Worm (Caenorhabditis elegans): ENCODE results near the gene pipp-4P.
"Not testable (repeated sequence)": the region's sequence is repeated elsewhere in the genome, so short reads cannot be mapped to it uniquely, and the experiment has no call there.

pipp-4P gene

DNA sequence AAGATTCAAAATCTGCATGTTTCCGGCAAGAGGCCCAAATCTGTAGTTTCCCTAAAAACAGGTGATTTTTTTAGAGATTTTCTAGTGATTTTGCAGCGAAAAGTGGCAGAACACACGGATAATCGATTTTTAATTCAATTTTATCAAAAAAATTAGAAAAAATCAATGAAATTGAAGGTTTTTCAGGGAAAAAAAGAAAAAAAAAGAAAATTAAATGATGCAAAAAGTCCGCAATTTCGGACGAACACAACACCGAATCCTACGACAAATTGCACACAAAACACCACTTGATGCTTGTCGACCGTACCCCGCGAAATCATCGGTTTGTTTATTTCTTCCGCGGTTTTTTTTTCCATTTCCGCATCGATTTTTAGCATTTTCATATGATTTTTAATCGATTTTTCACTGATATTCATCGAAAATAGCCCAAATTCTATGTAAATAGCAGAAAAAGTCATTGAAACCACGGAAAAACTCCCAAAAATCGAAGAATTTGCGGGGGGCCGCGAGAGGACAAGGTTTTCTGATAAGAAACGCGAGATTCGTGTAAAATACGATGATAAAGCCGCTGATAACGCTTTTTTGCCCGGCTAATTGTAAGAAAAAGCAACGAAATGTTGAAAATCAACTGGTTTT is 4.0 kb upstream of the pipp-4P start, which contains the start of gene tufm-1:
Gene tufm-1, minus strand, starts transcription at position 51 of the 636 bp plus-strand sequence.
- TF ChIP-seq unc-62 (GFP tag; optimal IDR thresholded peaks at IDR 0.05): no peak

DNA sequence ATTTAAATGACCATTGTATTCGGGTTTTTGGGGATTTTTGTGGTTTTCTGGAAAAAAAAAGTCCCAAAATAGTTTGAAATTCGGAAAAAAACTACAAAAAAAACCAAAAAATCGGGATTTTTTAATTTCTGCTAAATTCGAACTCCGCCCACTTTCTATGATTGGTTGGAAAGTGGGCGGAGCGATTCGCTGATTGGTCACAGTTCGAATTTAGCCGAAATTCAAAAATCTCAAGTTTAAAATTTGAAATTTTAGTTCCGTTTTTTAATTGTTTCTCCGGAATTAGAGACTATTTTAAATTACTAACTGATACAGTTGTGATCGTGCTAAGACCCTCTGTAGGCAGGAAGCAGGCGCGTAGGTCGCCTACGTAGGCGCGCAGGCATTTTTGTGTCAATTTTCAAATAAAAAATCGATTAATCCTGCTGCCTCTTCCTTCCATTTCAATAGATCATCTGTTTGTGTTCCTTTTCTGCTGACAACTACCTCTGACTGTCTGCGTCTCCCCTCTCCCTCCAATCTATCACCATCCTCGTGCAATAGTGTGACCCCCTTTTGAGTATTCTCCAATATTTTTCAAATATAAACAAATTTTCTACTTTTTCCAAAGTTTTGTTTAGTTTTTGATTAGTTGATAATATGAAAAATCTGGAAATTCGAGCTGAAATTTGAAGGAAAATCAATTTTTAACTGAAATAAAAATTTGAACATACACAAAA is 2.7 kb upstream of the pipp-4P start:
- no peak for TF ChIP-seq unc-62 (GFP tag; optimal IDR thresholded peaks at IDR 0.05)

DNA sequence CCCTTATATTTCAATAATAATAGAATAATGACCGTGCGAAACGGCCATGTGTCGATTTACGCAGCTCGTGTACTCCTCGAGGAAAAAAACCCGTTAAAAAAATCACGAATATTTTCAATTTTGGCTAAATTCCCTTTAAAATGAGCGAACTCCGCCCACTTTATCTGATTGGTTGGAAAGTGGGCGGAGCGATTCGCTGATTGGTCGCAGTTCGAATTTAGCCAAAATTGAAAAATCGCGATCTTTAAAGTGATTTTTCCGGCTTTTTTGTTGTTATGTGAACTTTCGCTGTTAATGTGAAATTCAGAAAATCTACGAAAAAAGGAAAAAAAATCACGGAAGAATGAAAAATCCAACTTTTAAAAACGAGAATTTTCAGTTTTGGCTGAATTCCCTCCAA is 1.2 kb upstream of the pipp-4P start:
- TF ChIP-seq unc-62 (GFP tag; optimal IDR thresholded peaks at IDR 0.05): no peak

DNA sequence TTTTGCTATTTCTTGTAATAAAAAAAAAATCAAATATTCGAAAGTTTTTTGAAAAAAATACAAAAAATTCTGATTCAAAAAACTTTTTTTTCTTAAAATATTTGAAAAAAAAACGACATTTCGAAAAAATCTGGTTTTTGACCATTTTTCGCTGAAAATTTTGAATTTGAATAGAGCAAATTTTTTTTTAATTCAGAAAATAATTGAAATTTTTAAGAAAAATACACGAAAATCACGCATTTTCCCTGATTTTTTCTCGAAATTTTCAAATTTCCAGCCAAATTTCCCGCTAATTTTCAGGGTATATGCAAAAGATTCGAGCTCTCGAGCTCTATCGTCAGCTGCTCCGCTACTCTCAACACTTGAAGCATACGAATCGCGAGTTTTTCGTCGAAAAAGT is 7.7 kb downstream of the pipp-4P start, which contains the start of gene Y71H2AM.1:
Gene Y71H2AM.1, plus strand, starts transcription at position 301 of the 400 bp plus-strand sequence.
- no peak for TF ChIP-seq unc-62 (GFP tag; optimal IDR thresholded peaks at IDR 0.05)

DNA sequence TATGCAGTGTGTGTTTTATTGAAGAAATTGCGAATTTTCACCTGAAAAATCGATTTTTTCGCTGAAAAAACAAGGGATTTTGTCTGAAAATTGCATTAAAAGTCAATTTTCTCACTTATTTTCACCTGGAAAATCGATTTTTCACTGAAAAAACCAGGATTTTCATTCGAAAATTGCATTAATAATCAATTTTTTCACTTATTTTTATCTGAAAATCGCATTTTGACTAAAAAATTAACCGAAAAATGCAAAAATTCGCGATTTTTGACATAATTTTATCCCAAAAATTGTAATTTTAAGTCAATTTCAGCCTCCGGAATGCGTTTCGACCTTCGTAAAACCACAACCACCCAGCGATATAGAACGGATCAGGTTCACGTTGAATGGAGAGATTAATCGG is 13.4 kb downstream of the pipp-4P start, which contains the start of gene Y71H2AM.29:
Gene Y71H2AM.29, plus strand, starts transcription at position 301 of the 400 bp plus-strand sequence.
- no peak for TF ChIP-seq unc-62 (GFP tag; optimal IDR thresholded peaks at IDR 0.05)

DNA sequence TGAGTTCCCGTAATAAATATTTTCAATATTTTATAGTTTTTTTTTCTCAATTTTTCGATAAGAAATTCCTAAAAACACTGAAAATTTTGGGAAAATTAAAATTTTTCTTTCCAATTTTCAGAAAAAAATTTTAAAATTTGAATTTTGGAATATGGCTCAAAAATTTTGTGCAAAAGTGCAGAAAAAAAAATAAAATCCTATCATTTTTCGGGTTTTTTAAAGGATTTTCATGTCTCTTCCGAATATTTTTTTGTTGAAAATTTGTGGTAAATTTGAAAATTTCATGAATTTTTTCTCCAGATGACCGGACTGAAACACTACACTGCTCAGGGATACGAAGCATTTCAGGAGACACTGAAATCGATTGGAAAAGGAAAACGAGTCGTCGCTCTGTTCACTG is 15.3 kb downstream of the pipp-4P start, which contains the start of gene txdc-17:
Gene txdc-17, plus strand, starts transcription at position 301 of the 400 bp plus-strand sequence.
- no peak for TF ChIP-seq unc-62 (GFP tag; optimal IDR thresholded peaks at IDR 0.05)

DNA sequence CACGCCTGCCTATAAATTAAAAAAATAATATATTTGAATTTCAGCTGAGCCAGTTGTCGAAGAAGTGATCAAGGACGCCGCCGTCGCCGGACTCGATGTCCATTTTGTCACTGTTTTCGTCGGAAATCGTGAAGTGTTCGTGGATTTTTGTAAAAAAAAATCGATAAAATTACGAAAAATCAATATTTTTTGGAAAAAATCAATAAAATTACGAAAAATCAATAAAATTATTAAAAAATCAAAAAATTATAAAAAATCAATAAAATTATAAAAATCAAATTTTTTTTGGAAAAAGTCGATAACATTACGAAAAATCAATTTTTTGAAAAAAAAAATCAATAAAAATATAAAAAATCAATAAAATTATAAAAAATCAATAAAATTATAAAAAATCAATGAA is 15.9 kb downstream of the pipp-4P start:
- no peak for TF ChIP-seq unc-62 (GFP tag; optimal IDR thresholded peaks at IDR 0.05)

DNA sequence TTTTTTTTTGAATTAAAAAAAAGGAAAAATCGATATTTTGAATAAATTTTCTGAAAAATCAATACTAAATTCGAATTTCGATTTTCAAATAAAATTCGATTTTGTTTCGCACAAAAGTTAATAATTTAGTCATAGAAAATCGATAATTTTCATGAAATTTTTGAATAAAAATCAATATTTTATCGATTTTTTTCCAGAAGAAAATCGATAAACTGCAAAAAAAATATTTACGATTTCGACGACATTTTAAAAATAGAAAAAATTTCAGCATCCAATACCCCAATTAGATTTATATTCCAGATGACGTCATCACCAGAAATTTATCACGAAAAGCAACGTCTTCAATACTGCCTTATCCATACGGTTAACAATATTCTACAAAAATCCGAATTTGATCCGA is 17.3 kb downstream of the pipp-4P start, which contains the start of gene josd-1:
Gene josd-1, plus strand, starts transcription at position 301 of the 400 bp plus-strand sequence.
- TF ChIP-seq unc-62 (GFP tag; optimal IDR thresholded peaks at IDR 0.05): no peak

DNA sequence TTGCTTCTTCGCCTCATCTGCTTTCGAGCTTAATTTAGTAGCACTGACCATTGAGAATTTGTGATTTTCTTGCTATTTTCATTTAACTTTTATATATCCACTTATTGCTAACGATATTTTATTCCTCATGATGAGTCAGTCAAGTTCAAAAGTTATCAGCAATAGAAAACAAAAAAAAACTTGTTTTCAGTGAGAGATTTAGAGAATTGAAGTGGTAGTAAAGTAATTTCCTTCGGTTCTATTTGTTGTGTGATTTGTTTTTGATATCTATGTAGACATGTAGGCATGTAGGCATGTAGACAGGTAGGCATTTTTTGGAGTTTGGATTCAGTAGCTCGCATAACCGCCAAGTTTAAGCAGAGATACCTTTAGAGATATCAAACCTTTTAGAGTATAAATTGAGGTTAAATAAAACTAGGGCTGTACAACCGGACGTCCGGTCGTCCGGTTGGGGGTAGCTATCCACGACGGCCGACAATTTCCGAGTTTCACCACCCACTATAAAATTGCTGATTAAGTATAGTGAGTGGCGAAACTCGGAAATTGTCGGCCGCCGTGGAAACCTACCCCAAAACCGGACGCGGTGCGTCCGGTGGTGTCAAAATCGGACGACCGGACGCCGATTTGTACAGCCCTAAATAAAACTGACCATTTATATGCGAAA is 21.9 kb downstream of the pipp-4P start, which contains the start of gene Y71H2AR.2:
Gene Y71H2AR.2, minus strand, starts transcription at position 51 of the 664 bp plus-strand sequence.
- TF ChIP-seq unc-62 (GFP tag; optimal IDR thresholded peaks at IDR 0.05): no peak

DNA sequence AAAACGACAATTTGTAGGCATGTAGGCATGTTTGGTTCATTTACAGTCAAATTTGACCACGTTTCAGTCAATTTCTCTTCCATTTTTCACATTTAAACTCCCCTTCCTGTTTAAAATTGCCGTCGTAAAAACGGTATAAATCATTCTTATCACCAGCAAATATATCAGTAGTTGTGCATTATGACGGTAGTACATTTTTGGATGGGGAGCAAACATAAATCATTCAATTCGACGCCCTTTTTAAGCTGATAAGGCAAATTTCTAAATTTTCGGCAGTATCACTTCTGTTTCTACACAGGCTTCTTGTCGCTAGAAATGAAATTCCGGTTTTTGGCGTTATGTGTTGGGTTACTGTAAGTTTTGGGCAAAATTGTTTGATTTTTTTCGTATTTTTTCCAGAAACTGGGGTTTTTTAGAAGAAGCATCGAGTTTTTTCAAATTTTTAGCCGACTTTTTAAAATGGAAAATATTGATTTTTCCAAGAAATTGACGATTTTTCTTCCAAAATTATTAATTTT is 22.8 kb downstream of the pipp-4P start, which contains the start of gene H34I24.2:
Gene H34I24.2, plus strand, starts transcription at position 189 of the 518 bp plus-strand sequence.
- no peak for TF ChIP-seq unc-62 (GFP tag; optimal IDR thresholded peaks at IDR 0.05)

DNA sequence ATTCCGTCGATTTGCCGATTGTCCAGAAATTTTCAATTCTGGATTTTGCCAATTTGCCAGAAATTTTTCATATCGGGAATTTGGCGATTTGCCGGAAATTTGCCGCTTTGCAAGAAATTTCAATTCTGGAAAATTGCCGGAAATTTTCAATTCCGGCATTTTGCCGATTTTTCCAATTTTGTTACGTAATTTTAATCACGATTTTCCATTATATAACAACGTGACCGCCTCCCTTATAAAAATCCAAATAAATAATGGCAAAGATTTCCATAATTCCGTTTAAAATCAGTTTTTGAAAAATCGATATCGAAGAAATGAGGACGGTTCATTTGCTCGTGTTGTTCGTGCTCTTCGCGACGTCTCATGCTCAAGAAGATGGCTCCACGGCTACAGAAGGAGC is 27.7 kb downstream of the pipp-4P start, which contains the start of gene H34I24.1:
Gene H34I24.1, plus strand, starts transcription at position 301 of the 400 bp plus-strand sequence.
- not testable (repeated sequence) for TF ChIP-seq unc-62 (GFP tag; optimal IDR thresholded peaks at IDR 0.05)

DNA sequence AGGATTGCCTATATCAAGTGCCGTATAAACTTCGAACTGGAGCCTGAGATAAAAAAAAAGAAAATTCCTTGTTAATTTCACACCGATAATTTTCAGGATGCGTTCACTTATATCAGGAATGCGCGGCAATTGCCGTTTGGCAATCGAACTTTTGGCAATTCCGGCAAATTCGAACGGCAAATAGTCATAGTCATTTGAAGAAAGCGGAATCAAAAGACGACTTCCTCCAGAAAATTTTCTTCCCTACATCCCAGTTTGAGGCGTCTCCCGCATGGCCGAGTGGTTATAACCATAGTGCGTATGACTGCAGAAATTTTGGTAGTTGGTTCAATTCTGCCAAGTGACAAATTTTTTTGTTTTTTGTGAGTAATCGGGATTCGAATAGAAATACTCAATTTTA is 36.8 kb downstream of the pipp-4P start, which contains the start of gene F56F11.4:
Gene F56F11.4, plus strand, starts transcription at position 301 of the 400 bp plus-strand sequence.
- no peak for TF ChIP-seq unc-62 (GFP tag; optimal IDR thresholded peaks at IDR 0.05)

DNA sequence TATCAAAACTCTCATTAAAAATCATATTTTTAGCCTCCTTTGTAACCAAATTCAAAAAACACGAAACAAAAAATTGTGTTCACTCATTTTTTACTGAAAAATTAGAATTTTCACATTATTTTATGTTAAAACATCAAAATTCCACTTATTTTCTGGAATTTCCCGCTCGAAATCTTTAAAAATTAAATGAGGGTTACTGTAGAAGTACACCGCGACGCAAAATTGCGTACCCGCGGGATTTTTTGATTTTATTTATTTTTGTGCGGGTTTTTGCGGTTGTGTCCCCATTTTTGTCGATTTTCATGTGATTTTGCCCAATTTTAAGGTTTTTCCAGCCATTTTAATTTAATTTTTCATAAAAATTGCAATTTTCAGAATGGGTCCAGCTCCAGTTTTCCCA is 39.3 kb downstream of the pipp-4P start:
- no peak for TF ChIP-seq unc-62 (GFP tag; optimal IDR thresholded peaks at IDR 0.05)

DNA sequence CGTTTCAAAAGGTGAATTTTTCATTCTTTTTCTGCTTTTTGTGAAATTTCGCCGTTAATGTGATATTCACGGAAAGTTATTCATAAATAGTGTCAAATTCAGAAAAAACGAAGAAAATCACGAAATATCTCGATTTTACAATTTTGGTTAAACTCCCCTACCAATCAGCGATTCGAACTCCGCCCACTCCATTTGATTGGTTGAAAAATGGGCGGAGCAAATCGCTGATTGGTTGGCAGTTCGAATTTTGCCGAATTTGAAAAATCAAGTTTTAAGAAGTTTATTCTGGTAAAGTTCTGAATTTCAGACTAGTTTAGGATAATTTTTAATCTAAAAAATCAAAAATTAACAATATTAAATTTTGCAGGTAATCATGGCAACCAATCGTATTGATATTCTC is 45.6 kb downstream of the pipp-4P start:
- no peak for TF ChIP-seq unc-62 (GFP tag; optimal IDR thresholded peaks at IDR 0.05)

DNA sequence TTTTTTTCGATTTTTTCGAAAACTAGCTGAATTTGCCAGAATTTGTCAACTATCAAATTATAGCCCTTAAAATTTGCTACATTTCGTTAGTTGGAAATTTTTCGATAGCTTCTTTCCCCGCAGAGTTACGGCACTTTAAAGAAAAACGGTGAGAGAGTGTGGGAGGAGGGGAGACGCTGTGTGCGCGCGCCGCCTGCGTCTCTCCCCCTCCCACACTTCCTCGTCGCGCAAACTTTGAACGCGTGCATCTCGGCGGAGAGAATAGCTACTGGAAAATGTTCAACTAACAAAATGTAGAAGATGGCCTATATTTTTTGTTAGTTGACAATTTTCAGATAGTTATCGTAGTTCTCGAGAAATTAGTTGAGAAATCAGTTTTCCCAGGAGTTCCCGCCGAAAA is 47.5 kb downstream of the pipp-4P start:
- no peak for TF ChIP-seq unc-62 (GFP tag; optimal IDR thresholded peaks at IDR 0.05)

DNA sequence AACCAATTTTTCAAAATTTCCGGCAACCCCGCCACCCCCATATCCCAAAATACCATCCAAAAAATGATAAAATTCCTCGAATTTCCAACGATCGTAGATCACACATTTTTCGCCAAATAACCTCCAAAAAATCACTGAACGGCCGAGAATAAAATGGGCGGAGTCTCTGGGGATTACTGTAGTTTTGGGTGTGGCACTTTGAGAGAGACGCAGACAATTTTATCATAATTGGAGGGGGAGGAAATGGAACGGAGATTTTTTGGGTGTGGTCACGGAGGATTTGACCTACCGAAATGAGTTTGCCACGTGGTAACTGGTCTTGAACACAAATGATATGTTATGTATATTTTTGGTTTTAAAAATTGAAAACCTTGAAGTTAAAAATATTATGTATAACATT is 49.3 kb downstream of the pipp-4P start:
- TF ChIP-seq unc-62 (GFP tag; optimal IDR thresholded peaks at IDR 0.05): no peak
